Fruit fly (Drosophila melanogaster) whole organism, embryonic: ENCODE measurements around the gene Gdi.
A peak's percentile ranks its signal among the peaks of the same experiment; 100 is the strongest.

Experiments used
- Atf3 ChIP-seq: fragments of 200-800 bp; sonication (Bioruptor generic); optimal IDR thresholded peaks from 3 replicates; lab custom pipeline; 2016; ENCODE audit warnings: missing biosample characterization, missing genetic modification characterization
- CG11696 ChIP-seq: fragments of 200-800 bp; sonication (Bioruptor generic); IDR thresholded peaks from 2 replicates; pipeline ENCODE4 v1.3.6; 2022; ENCODE audit warnings: missing biosample characterization, missing genetic modification characterization
- CG17328 ChIP-seq: fragments of 200-800 bp; sonication (Bioruptor generic); IDR thresholded peaks from 2 replicates; pipeline ENCODE4 v1.3.6; 2022; ENCODE audit warnings: missing biosample characterization, missing genetic modification characterization
- CG18262 ChIP-seq: fragments of 200-800 bp; optimal IDR thresholded peaks from 3 replicates; lab custom pipeline; 2019; ENCODE audit warnings: missing biosample characterization, mild to moderate bottlenecking, missing genetic modification characterization, moderate library complexity
- CG3163 ChIP-seq: fragments of 200-800 bp; sonication (Bioruptor generic); optimal IDR thresholded peaks from 3 replicates; lab custom pipeline; 2016; ENCODE audit warnings: missing biosample characterization, missing genetic modification characterization
- CG32767 ChIP-seq: fragments of 200-800 bp; sonication (Bioruptor generic); IDR thresholded peaks from 2 replicates; pipeline ENCODE4 v1.3.6; 2022; ENCODE audit warnings: missing biosample characterization, missing genetic modification characterization
- CG3281 ChIP-seq: fragments of 200-800 bp; sonication (Bioruptor generic); optimal IDR thresholded peaks from 3 replicates; lab custom pipeline; 2017; ENCODE audit warnings: missing biosample characterization, mild to moderate bottlenecking, missing genetic modification characterization
- CG4360 ChIP-seq: fragments of 200-800 bp; sonication (Bioruptor generic); IDR thresholded peaks from 2 replicates; pipeline ENCODE4 v1.3.6; 2022; ENCODE audit warnings: missing biosample characterization, missing genetic modification characterization
- CG4730 ChIP-seq: fragments of 200-800 bp; sonication (Bioruptor generic); IDR thresholded peaks from 2 replicates; pipeline ENCODE4 v1.3.6; 2022; ENCODE audit warnings: missing biosample characterization, missing genetic modification characterization
- CG4820 ChIP-seq: fragments of 200-800 bp; sonication (Bioruptor generic); optimal IDR thresholded peaks from 3 replicates; lab custom pipeline; 2016; ENCODE audit warnings: missing biosample characterization, missing genetic modification characterization
- CG5180 ChIP-seq: fragments of 200-800 bp; sonication (Bioruptor generic); optimal IDR thresholded peaks from 3 replicates; lab custom pipeline; 2017; ENCODE audit warnings: missing biosample characterization, missing genetic modification characterization, mild to moderate bottlenecking, moderate library complexity, missing genetic modification reagents
- CG6689 ChIP-seq: fragments of 200-800 bp; sonication (Bioruptor generic); IDR thresholded peaks from 2 replicates; pipeline ENCODE4 v1.3.6; 2022; ENCODE audit warnings: missing biosample characterization, missing genetic modification characterization
- CG8359 ChIP-seq: fragments of 200-800 bp; sonication (Bioruptor generic); optimal IDR thresholded peaks from 2 replicates; lab custom pipeline; 2017; ENCODE audit warnings: missing biosample characterization, mild to moderate bottlenecking, missing genetic modification characterization, borderline replicate concordance
- CG8924 ChIP-seq: fragments of 200-800 bp; optimal IDR thresholded peaks from 3 replicates; lab custom pipeline; 2019; ENCODE audit warnings: missing biosample characterization, mild to moderate bottlenecking, missing genetic modification characterization, moderate library complexity
- CG9797 ChIP-seq: fragments of 200-800 bp; sonication (Bioruptor generic); optimal IDR thresholded peaks from 3 replicates; lab custom pipeline; 2018; ENCODE audit warnings: missing biosample characterization, mild to moderate bottlenecking, missing genetic modification characterization
- CG9817 ChIP-seq: fragments of 200-800 bp; sonication (Bioruptor generic); optimal IDR thresholded peaks from 2 replicates; lab custom pipeline; 2018; ENCODE audit warnings: missing biosample characterization, mild to moderate bottlenecking, missing genetic modification characterization, moderate library complexity
- D19A ChIP-seq: fragments of 200-800 bp; optimal IDR thresholded peaks from 3 replicates; lab custom pipeline; 2019; ENCODE audit warnings: missing biosample characterization, mild to moderate bottlenecking, missing genetic modification characterization, moderate library complexity
- Fer3 ChIP-seq: fragments of 200-800 bp; sonication (Bioruptor generic); optimal IDR thresholded peaks from 2 replicates; lab custom pipeline; 2018; ENCODE audit warnings: missing biosample characterization, mild to moderate bottlenecking, missing genetic modification characterization, moderate library complexity
- HHEX ChIP-seq: fragments of 200-800 bp; sonication (Bioruptor generic); optimal IDR thresholded peaks from 3 replicates; lab custom pipeline; 2017; ENCODE audit warnings: missing biosample characterization, mild to moderate bottlenecking, missing genetic modification characterization, missing genetic modification reagents
- Oaz ChIP-seq: fragments of 200-800 bp; sonication (Bioruptor generic); IDR thresholded peaks from 2 replicates; pipeline ENCODE4 v1.3.6; 2022; ENCODE audit warnings: missing biosample characterization, missing genetic modification characterization
- Oli ChIP-seq: fragments of 200-800 bp; sonication (Bioruptor generic); optimal IDR thresholded peaks from 2 replicates; lab custom pipeline; 2018; ENCODE audit warnings: missing biosample characterization, mild to moderate bottlenecking, missing genetic modification characterization, moderate library complexity
- PHDP ChIP-seq: fragments of 200-800 bp; sonication (Bioruptor generic); optimal IDR thresholded peaks from 3 replicates; lab custom pipeline; 2018; ENCODE audit warnings: missing biosample characterization, mild to moderate bottlenecking, missing genetic modification characterization, moderate library complexity
- Six4 ChIP-seq: fragments of 200-800 bp; sonication (Bioruptor generic); optimal IDR thresholded peaks from 2 replicates; lab custom pipeline; 2016; ENCODE audit warnings: missing biosample characterization, missing genetic modification characterization
- Sox102F ChIP-seq: fragments of 200-800 bp; sonication (Bioruptor generic); optimal IDR thresholded peaks from 2 replicates; lab custom pipeline; 2018; ENCODE audit warnings: missing biosample characterization, mild to moderate bottlenecking, missing genetic modification characterization, moderate library complexity
- Sry-β ChIP-seq: fragments of 200-800 bp; sonication (Bioruptor generic); optimal IDR thresholded peaks from 2 replicates; lab custom pipeline; 2018; ENCODE audit warnings: missing biosample characterization, mild to moderate bottlenecking, missing genetic modification characterization, moderate library complexity
- Xrp1 ChIP-seq: fragments of 200-800 bp; sonication (Bioruptor generic); IDR thresholded peaks from 2 replicates; pipeline ENCODE4 v1.3.6; 2022; ENCODE audit warnings: missing biosample characterization, missing genetic modification characterization
- ara ChIP-seq: fragments of 200-800 bp; sonication (Bioruptor generic); IDR thresholded peaks from 2 replicates; pipeline ENCODE4 v1.3.6; 2022; ENCODE audit warnings: missing biosample characterization, missing genetic modification characterization
- bsh ChIP-seq, 2 experiments: fragments of 200-800 bp; sonication (Bioruptor generic); optimal IDR thresholded peaks; 2 replicates each; lab custom pipeline; 2017 to 2018; ENCODE audit warnings: mild to moderate bottlenecking in 2 of 2, missing biosample characterization in 2 of 2, missing genetic modification characterization in 2 of 2, moderate library complexity in 1 of 2
- chinmo ChIP-seq: fragments of 200-800 bp; sonication (Bioruptor generic); IDR thresholded peaks from 4 replicates; pipeline ENCODE4 v1.3.6; 2022; ENCODE audit warnings: missing biosample characterization, missing genetic modification characterization; ENCODE audit not compliant: partially characterized antibody
- crol ChIP-seq: fragments of 200-800 bp; sonication (Bioruptor generic); IDR thresholded peaks from 2 replicates; pipeline ENCODE4 v1.3.6; 2022; ENCODE audit warnings: missing biosample characterization, missing genetic modification characterization
- danr ChIP-seq: fragments of 200-800 bp; sonication (Bioruptor generic); IDR thresholded peaks from 2 replicates; pipeline ENCODE4 v1.3.6; 2022; ENCODE audit warnings: missing biosample characterization, missing genetic modification characterization
- dysf ChIP-seq: fragments of 200-800 bp; sonication (Bioruptor generic); IDR thresholded peaks from 3 replicates; pipeline ENCODE4 v1.3.6; 2022; ENCODE audit warnings: missing biosample characterization, missing genetic modification characterization
- ewg ChIP-seq: fragments of 200-800 bp; sonication (Bioruptor generic); optimal IDR thresholded peaks from 3 replicates; lab custom pipeline; 2017; ENCODE audit warnings: mild to moderate bottlenecking, missing biosample characterization, missing genetic modification reagents, missing genetic modification characterization
- fd96Cb ChIP-seq: fragments of 200-800 bp; sonication (Bioruptor generic); optimal IDR thresholded peaks from 2 replicates; lab custom pipeline; 2018; ENCODE audit warnings: missing biosample characterization, mild to moderate bottlenecking, missing genetic modification characterization, moderate library complexity
- gem ChIP-seq: fragments of 200-800 bp; sonication (Bioruptor generic); optimal IDR thresholded peaks from 2 replicates; lab custom pipeline; 2019; ENCODE audit warnings: missing biosample characterization, mild to moderate bottlenecking, missing genetic modification characterization, moderate library complexity
- grau ChIP-seq: fragments of 200-800 bp; optimal IDR thresholded peaks from 3 replicates; lab custom pipeline; 2019; ENCODE audit warnings: missing biosample characterization, mild to moderate bottlenecking, missing genetic modification characterization, moderate library complexity
- ind ChIP-seq: fragments of 200-800 bp; sonication (Bioruptor generic); optimal IDR thresholded peaks from 3 replicates; lab custom pipeline; 2016; ENCODE audit warnings: missing biosample characterization, missing genetic modification characterization
- kay ChIP-seq: fragments of 200-800 bp; sonication (Bioruptor generic); optimal IDR thresholded peaks from 2 replicates; lab custom pipeline; 2016; ENCODE audit warnings: missing biosample characterization, missing genetic modification characterization
- lab ChIP-seq: fragments of 200-800 bp; sonication (Bioruptor generic); optimal IDR thresholded peaks from 3 replicates; lab custom pipeline; 2017; ENCODE audit warnings: missing biosample characterization, missing genetic modification characterization, mild to moderate bottlenecking, moderate library complexity, missing genetic modification reagents
- lola ChIP-seq, 3 experiments: fragments of >200 bp in 2 of 3; fragments of 200-800 bp in 1 of 3; sonication (Bioruptor generic) in 1 of 3; optimal IDR thresholded peaks; 2 replicates each; lab custom pipeline; 2017 to 2019; ENCODE audit warnings: missing biosample characterization in 3 of 3, missing genetic modification characterization in 3 of 3, mild to moderate bottlenecking in 1 of 3, moderate library complexity in 1 of 3
- pan ChIP-seq, 4 experiments: fragments of >200 bp in 3 of 4; fragments of 200-800 bp in 1 of 4; sonication (Bioruptor generic) in 1 of 4; optimal IDR thresholded peaks in 3 of 4; IDR thresholded peaks in 1 of 4; 2 replicates each; pipeline versions ENCODE4 v1.3.6 to Lab custom; 2017 to 2022; ENCODE audit warnings: missing biosample characterization in 2 of 4, missing genetic modification characterization in 2 of 4, mixed read lengths in 1 of 4
- rib ChIP-seq: fragments of 200-800 bp; sonication (Bioruptor generic); IDR thresholded peaks from 2 replicates; pipeline ENCODE4 v1.3.6; 2022; ENCODE audit warnings: missing biosample characterization, missing genetic modification characterization
- sisA ChIP-seq: fragments of 200-800 bp; sonication (Bioruptor generic); IDR thresholded peaks from 2 replicates; pipeline ENCODE4 v1.3.6; 2022; ENCODE audit warnings: missing biosample characterization, missing genetic modification characterization
- so ChIP-seq: fragments of 200-800 bp; sonication (Bioruptor generic); IDR thresholded peaks from 3 replicates; pipeline ENCODE4 v1.3.6; 2022; ENCODE audit warnings: missing biosample characterization, missing genetic modification characterization
- sqz ChIP-seq: fragments of 200-800 bp; sonication (Bioruptor generic); optimal IDR thresholded peaks from 3 replicates; lab custom pipeline; 2018; ENCODE audit warnings: missing biosample characterization, mild to moderate bottlenecking, missing genetic modification characterization
- stc ChIP-seq: fragments of 200-800 bp; sonication (Bioruptor generic); IDR thresholded peaks from 2 replicates; pipeline ENCODE4 v1.3.6; 2022; ENCODE audit warnings: missing biosample characterization, missing genetic modification characterization
- tio ChIP-seq: fragments of 200-800 bp; sonication (Bioruptor generic); optimal IDR thresholded peaks from 2 replicates; lab custom pipeline; 2017; ENCODE audit warnings: missing biosample characterization, missing genetic modification characterization, inconsistent platforms

Gene Gdi

DNA sequence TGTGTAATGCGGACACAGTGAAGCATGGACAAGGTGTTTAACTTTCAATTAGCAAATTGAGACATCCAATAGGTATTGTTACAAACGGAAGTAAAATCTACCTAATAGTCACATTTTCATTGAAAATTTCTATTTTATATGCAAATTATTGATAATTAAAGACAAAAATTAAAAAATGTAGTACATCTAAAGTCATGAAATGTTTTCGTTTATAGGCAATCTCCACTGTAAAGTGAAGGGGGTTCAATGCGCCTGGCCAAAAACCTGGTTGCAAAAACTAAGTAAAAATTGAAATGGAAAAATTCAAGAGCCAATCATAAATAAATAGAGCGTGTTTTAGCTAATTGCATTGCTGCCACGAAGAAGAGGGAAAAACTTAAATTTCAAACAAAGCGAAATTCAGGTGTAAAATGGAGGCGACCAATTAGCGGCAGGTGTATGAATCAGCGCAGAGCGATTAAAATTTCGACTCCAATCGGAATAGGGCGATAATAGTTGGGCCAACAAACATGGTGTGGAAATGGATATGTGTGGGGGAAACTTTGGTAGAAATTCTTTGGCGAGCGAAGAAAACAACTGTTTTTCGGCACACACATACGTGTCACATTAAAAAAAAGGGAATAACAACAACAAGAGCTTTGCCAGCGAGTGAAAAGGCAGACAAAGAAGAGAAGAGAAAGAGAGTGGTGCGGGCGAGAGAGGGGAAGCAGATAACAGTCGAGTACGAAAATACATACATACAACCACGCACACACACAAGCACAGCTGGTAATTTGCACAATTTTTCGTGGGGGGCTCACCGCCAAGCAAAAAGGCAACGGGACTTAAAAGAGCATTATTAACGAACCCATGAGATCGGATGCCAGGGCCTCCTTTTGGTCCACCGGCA, 1.1 kb downstream of the Gdi start:
- TF ChIP-seq CG4360 (GFP tag; lab: Robert Waterston, UW) (peak; percentile 91), CG6689 (GFP tag; lab: Robert Waterston, UW) (peak; percentile 49), grau (tag; lab: Kevin White, UChicago) (peak; percentile 90), crol (GFP tag; lab: Robert Waterston, UW) (peak; percentile 96), HHEX (GFP tag; lab: Kevin White, UChicago) (peak; percentile 43), CG4730 (no peak), Oli (tag; lab: Kevin White, UChicago) (peak; percentile 22), dysf (GFP tag; lab: Robert Waterston, UW) (peak; percentile 63; the same call in 1 of the 3 replicates), bsh (GFP tag; optimal IDR thresholded peaks at IDR 0.05; lab: Kevin White, UChicago) (peak in 1 of 2 experiments; percentile 21), Atf3 (no peak), sqz (GFP tag; lab: Kevin White, UChicago) (peak; percentile 68), CG5180 (GFP tag; lab: Kevin White, UChicago) (peak; percentile 18), D19A (tag; lab: Kevin White, UChicago) (peak; percentile 45), CG17328 (GFP tag; lab: Robert Waterston, UW) (no peak), CG3163 (GFP tag; lab: Kevin White, UChicago) (no peak), CG18262 (tag; lab: Kevin White, UChicago) (peak; percentile 55), PHDP (tag; lab: Kevin White, UChicago) (peak; percentile 41), CG3281 (GFP tag; lab: Kevin White, UChicago) (peak; percentile 60), ind (GFP tag; lab: Kevin White, UChicago) (peak; percentile 54), CG9797 (GFP tag; lab: Kevin White, UChicago) (no peak), lola (GFP tag; optimal IDR thresholded peaks at IDR 0.05; lab: Kevin White, UChicago) (peak in 1 of 3 experiments; percentile 19), gem (tag; lab: Kevin White, UChicago) (peak; percentile 48), CG8924 (tag; lab: Kevin White, UChicago) (no peak), fd96Cb (tag; lab: Kevin White, UChicago) (peak; percentile 40), ara (GFP tag; lab: Robert Waterston, UW) (peak; percentile 30; the same call in 1 of the 2 replicates), CG32767 (GFP tag; lab: Robert Waterston, UW) (0 out of 2 replicates have a peak, but pooled peaks have one; percentile 22), rib (GFP tag; lab: Robert Waterston, UW) (peak; percentile 83), Six4 (GFP tag; lab: Kevin White, UChicago) (peak; percentile 13), CG11696 (GFP tag; lab: Robert Waterston, UW) (0 out of 2 replicates have a peak, but pooled peaks have one; percentile 7), Xrp1 (GFP tag; lab: Robert Waterston, UW) (peak; percentile 60), kay (peak; percentile 32), so (GFP tag; lab: Robert Waterston, UW) (no peak), Oaz (GFP tag; lab: Robert Waterston, UW) (peak; percentile 44; the same call in 1 of the 2 replicates), tio (GFP tag; lab: Kevin White, UChicago) (no peak), lab (GFP tag; lab: Kevin White, UChicago) (peak; percentile 56), Sox102F (GFP tag; lab: Kevin White, UChicago) (peak; percentile 39), pan (optimal IDR thresholded peaks at IDR 0.05; lab: Kevin White, UChicago) (no peak), pan (GFP tag; optimal IDR thresholded peaks at IDR 0.05 in 1 of 2, IDR thresholded peaks at IDR 0.05 in 1 of 2) (peak in 1 of 2 experiments; percentile 70), CG4820 (GFP tag; lab: Kevin White, UChicago) (no peak), CG8359 (GFP tag; lab: Kevin White, UChicago) (no peak), sisA (GFP tag; lab: Robert Waterston, UW) (peak; percentile 28; the same call in 1 of the 2 replicates), danr (0 out of 2 replicates have a peak, but pooled peaks have one; percentile 6), ewg (peak; percentile 18), Fer3 (tag; lab: Kevin White, UChicago) (peak; percentile 62), stc (GFP tag; lab: Robert Waterston, UW) (peak; percentile 35; the same call in 1 of the 2 replicates), chinmo (GFP tag; lab: Robert Waterston, UW) (peak; percentile 59; the same call in 1 of the 4 replicates), Sry-β (GFP tag; lab: Kevin White, UChicago) (no peak), CG9817 (tag; lab: Kevin White, UChicago) (peak; percentile 30)
